Fruit fly (Drosophila melanogaster) S2 (cell line): ENCODE measurements around the gene CG15773.

Experiments used
- CG8478 ChIP-seq: fragments of >200 bp; optimal IDR thresholded peaks from 2 replicates; lab custom pipeline; 2018
- CTCF ChIP-seq, 2 experiments: fragments of >200 bp; optimal IDR thresholded peaks; 2 replicates each; lab custom pipeline; 2018

- TF ChIP-seq CG8478 (lab: Kevin White, UChicago) (no peak), CTCF (optimal IDR thresholded peaks at IDR 0.05; lab: Kevin White, UChicago) (no peak)
Measured at dm6 chrX:5756146-5756545, 23.6 kb downstream of the CG15773 start.
